Worm (Caenorhabditis elegans) whole organism, L3 larva: ENCODE results near the gene bca-1.
A peak's percentile ranks its signal among the peaks of the same experiment; 100 is the strongest.

ENCODE experiments used
- R02D3.7 ChIP-seq: fragments of 150-350 bp; optimal IDR thresholded peaks from 2 replicates; lab custom pipeline; 2014; ENCODE audit warnings: missing biosample characterization, missing genetic modification characterization
- aly-2 ChIP-seq: fragments of 150-350 bp; optimal IDR thresholded peaks from 2 replicates; lab custom pipeline; 2014; ENCODE audit warnings: missing biosample characterization, missing genetic modification characterization
- ama-1 ChIP-seq: fragments of 150-350 bp; optimal IDR thresholded peaks from 2 replicates; lab custom pipeline; 2018
- ceh-82 ChIP-seq: fragments of 150-350 bp; optimal IDR thresholded peaks from 2 replicates; lab custom pipeline; 2014; ENCODE audit warnings: missing biosample characterization, missing genetic modification characterization
- ceh-9 ChIP-seq: sonication (generic microtip); optimal IDR thresholded peaks from 2 replicates; lab custom pipeline; 2018; ENCODE audit warnings: missing biosample characterization, missing genetic modification characterization
- daf-12 ChIP-seq: fragments of 150-350 bp; optimal IDR thresholded peaks from 2 replicates; lab custom pipeline; 2014; ENCODE audit warnings: missing biosample characterization, missing genetic modification reagents, missing genetic modification characterization
- egl-5 ChIP-seq: fragments of 150-350 bp; optimal IDR thresholded peaks from 2 replicates; lab custom pipeline; 2017; ENCODE audit warnings: missing biosample characterization, missing genetic modification reagents, missing genetic modification characterization, inconsistent platforms
- elt-1 ChIP-seq: fragments of 150-350 bp; optimal IDR thresholded peaks from 2 replicates; lab custom pipeline; 2014; ENCODE audit warnings: missing biosample characterization, missing genetic modification characterization
- elt-2 ChIP-seq: sonication (generic microtip); optimal IDR thresholded peaks from 2 replicates; lab custom pipeline; 2016; ENCODE audit warnings: missing genetic modification reagents, mild to moderate bottlenecking, missing genetic modification characterization, missing compliant biosample characterization
- elt-3 ChIP-seq, 3 experiments: fragments of 150-350 bp in 1 of 3; sonication (generic microtip) in 2 of 3; optimal IDR thresholded peaks; 2 replicates in 2 of 3; 4 replicates in 1 of 3; lab custom pipeline; 2014 to 2017; ENCODE audit warnings: missing biosample characterization in 3 of 3, missing genetic modification characterization in 3 of 3
- fkh-10 ChIP-seq: sonication (generic microtip); optimal IDR thresholded peaks from 2 replicates; lab custom pipeline; 2017; ENCODE audit warnings: missing biosample characterization, missing genetic modification reagents, missing genetic modification characterization
- hmg-11 ChIP-seq: sonication (generic microtip); optimal IDR thresholded peaks from 2 replicates; lab custom pipeline; 2016; ENCODE audit warnings: missing genetic modification characterization, missing compliant biosample characterization
- lin-15B ChIP-seq: fragments of 150-350 bp; optimal IDR thresholded peaks from 2 replicates; lab custom pipeline; 2014; ENCODE audit warnings: missing biosample characterization, missing genetic modification characterization
- lsy-12 ChIP-seq: sonication (generic microtip); optimal IDR thresholded peaks from 2 replicates; lab custom pipeline; 2016; ENCODE audit warnings: mild to moderate bottlenecking, missing genetic modification characterization, missing compliant biosample characterization
- mdl-1 ChIP-seq: fragments of 150-350 bp; optimal IDR thresholded peaks from 2 replicates; lab custom pipeline; 2014; ENCODE audit warnings: missing biosample characterization, missing genetic modification characterization
- mml-1 ChIP-seq: fragments of 150-350 bp; sonication (generic microtip); optimal IDR thresholded peaks from 3 replicates; lab custom pipeline; 2014; ENCODE audit warnings: missing biosample characterization, missing genetic modification characterization
- nfya-1 ChIP-seq: sonication (generic microtip); optimal IDR thresholded peaks from 2 replicates; lab custom pipeline; 2017; ENCODE audit warnings: missing genetic modification characterization, mild to moderate bottlenecking, missing compliant biosample characterization, antibody characterized with exemption, moderate library complexity; ENCODE audit not compliant: insufficient read depth
- nhr-11 ChIP-seq: fragments of 150-350 bp; optimal IDR thresholded peaks from 2 replicates; lab custom pipeline; 2014; ENCODE audit warnings: missing biosample characterization, missing genetic modification characterization
- nhr-23 ChIP-seq: fragments of 150-350 bp; optimal IDR thresholded peaks from 2 replicates; lab custom pipeline; 2014; ENCODE audit warnings: missing biosample characterization, missing genetic modification reagents, missing genetic modification characterization
- nhr-237 ChIP-seq: fragments of 150-350 bp; optimal IDR thresholded peaks from 2 replicates; lab custom pipeline; 2014; ENCODE audit warnings: missing biosample characterization, missing genetic modification characterization
- nhr-25 ChIP-seq: sonication (generic microtip); optimal IDR thresholded peaks from 2 replicates; lab custom pipeline; 2017; ENCODE audit warnings: missing biosample characterization, missing genetic modification characterization
- nhr-43 ChIP-seq: sonication (generic microtip); optimal IDR thresholded peaks from 2 replicates; lab custom pipeline; 2016; ENCODE audit warnings: mild to moderate bottlenecking, missing genetic modification characterization, missing compliant biosample characterization; ENCODE audit not compliant: poor library complexity, severe bottlenecking
- nhr-67 ChIP-seq: fragments of 150-350 bp; optimal IDR thresholded peaks from 2 replicates; lab custom pipeline; 2014; ENCODE audit warnings: missing biosample characterization, missing genetic modification characterization
- nhr-76 ChIP-seq: fragments of 150-350 bp; sonication (generic microtip); optimal IDR thresholded peaks from 5 replicates; lab custom pipeline; 2014; ENCODE audit warnings: missing biosample characterization, missing genetic modification characterization
- pha-4 ChIP-seq: fragments of 150-350 bp; optimal IDR thresholded peaks from 2 replicates; lab custom pipeline; 2014; ENCODE audit warnings: missing biosample characterization, missing genetic modification reagents, missing genetic modification characterization
- pqm-1 ChIP-seq: fragments of 150-350 bp; optimal IDR thresholded peaks from 2 replicates; lab custom pipeline; 2017; ENCODE audit warnings: missing biosample characterization, missing genetic modification characterization, inconsistent platforms
- sea-2 ChIP-seq: fragments of 150-350 bp; sonication (generic microtip); optimal IDR thresholded peaks from 4 replicates; lab custom pipeline; 2014; ENCODE audit warnings: missing biosample characterization, missing genetic modification reagents, missing genetic modification characterization
- skn-1 ChIP-seq: fragments of 150-350 bp; optimal IDR thresholded peaks from 2 replicates; lab custom pipeline; 2014; ENCODE audit warnings: missing biosample characterization, missing genetic modification characterization
- unc-39 ChIP-seq: sonication (generic microtip); optimal IDR thresholded peaks from 4 replicates; lab custom pipeline; 2017; ENCODE audit warnings: missing biosample characterization, missing genetic modification characterization
- unc-62 ChIP-seq: fragments of 150-350 bp; sonication (generic microtip); optimal IDR thresholded peaks from 4 replicates; lab custom pipeline; 2014; ENCODE audit warnings: missing biosample characterization, missing genetic modification reagents, missing genetic modification characterization
- zag-1 ChIP-seq: fragments of 150-350 bp; optimal IDR thresholded peaks from 2 replicates; lab custom pipeline; 2014; ENCODE audit warnings: missing biosample characterization, missing genetic modification characterization
- ztf-4 ChIP-seq: fragments of 150-350 bp; optimal IDR thresholded peaks from 2 replicates; lab custom pipeline; 2014; ENCODE audit warnings: missing biosample characterization, missing genetic modification characterization

The bca-1 gene

DNA sequence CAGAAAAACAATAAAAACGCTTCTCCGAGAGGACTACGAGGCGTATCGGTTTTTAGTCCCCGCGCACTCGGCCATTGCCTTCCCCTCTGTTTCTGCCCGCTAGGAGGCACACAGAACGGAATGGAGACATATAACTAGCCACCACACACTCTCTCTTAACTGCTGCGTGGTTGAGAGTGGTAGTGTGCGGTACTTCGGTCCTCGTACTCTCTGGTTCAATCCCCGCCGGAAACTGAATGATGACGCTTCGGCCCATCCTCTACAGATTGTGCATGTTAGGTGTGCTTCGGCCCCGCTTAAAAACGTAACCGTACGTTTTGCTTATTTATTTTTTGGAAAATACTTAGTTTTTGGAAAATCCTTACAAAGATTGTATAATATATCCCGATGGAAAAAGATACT is 3.1 kb upstream of the bca-1 start, which contains the start of gene T13C5.6 (continued):
- TF ChIP-seq nfya-1 (tag; lab: Kevin White, UChicago) (peak; percentile 89), egl-5 (tag; lab: Kevin White, UChicago) (peak; percentile 95), ceh-82 (peak; percentile 64), sea-2 (GFP tag; lab: Kevin White, UChicago) (peak; percentile 35), nhr-237 (no peak), pha-4 (peak; percentile 87), aly-2 (tag; lab: Kevin White, UChicago) (peak; percentile 48), R02D3.7 (tag; lab: Kevin White, UChicago) (peak; percentile 40)

- TF ChIP-seq nhr-237 = no peak
- no peak for TF ChIP-seq elt-1 (tag; lab: Kevin White, UChicago)
- no peak for TF ChIP-seq nhr-11 (tag; lab: Kevin White, UChicago)
- TF ChIP-seq unc-39 = no peak
Measured at ce11 chrX:6206305-6206704, 1.8 kb upstream of the bca-1 start, which contains the start of gene mtp-18. Gene mtp-18 (minus strand): TSS chrX:6206405.

DNA sequence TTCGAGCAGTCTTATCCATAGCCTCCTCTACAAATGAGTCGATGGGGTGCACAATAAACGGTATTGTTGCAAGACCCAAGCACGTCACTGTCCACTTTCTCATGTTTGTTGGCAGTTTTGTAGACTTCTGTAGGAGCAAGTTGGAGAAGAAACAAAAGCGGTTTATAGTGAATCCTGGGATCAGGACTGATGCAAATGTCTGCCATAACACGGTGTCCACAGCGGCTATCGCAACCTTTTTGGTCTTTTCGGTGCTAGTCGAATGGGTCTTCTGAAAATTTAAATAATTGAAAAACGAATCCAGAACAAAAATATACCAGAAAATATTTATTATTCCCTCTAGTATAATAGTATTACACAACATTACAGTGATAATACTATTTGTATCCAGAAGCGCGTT is 779 bp upstream of the bca-1 start:
- no peak for TF ChIP-seq unc-39
- no peak for TF ChIP-seq aly-2 (tag; lab: Kevin White, UChicago)
- TF ChIP-seq nhr-76 (tag; lab: Kevin White, UChicago) = no peak
- TF ChIP-seq hmg-11 (tag; lab: Kevin White, UChicago) = no peak
- TF ChIP-seq zag-1 (tag; lab: Kevin White, UChicago) = no peak
- no peak for TF ChIP-seq nhr-25 (tag; lab: Kevin White, UChicago)
- TF ChIP-seq pha-4 = no peak
- no peak for TF ChIP-seq ama-1 (lab: Kevin White, UChicago)
- TF ChIP-seq daf-12 = no peak
- TF ChIP-seq ceh-9 (tag; lab: Kevin White, UChicago) = no peak
- no peak for TF ChIP-seq nfya-1 (tag; lab: Kevin White, UChicago)
- no peak for TF ChIP-seq skn-1 (tag; lab: Kevin White, UChicago)
- no peak for TF ChIP-seq sea-2 (GFP tag; lab: Kevin White, UChicago)
- no peak for TF ChIP-seq nhr-43

- no peak for TF ChIP-seq nhr-25 (tag; lab: Kevin White, UChicago)
- peak; percentile 19 for TF ChIP-seq elt-2 (tag; lab: Kevin White, UChicago)
- TF ChIP-seq lin-15B (tag; lab: Kevin White, UChicago) = no peak
- no peak for TF ChIP-seq ama-1 (lab: Kevin White, UChicago)
Measured at ce11 chrX:6203315-6203714, 1.2 kb downstream of the bca-1 start.

DNA sequence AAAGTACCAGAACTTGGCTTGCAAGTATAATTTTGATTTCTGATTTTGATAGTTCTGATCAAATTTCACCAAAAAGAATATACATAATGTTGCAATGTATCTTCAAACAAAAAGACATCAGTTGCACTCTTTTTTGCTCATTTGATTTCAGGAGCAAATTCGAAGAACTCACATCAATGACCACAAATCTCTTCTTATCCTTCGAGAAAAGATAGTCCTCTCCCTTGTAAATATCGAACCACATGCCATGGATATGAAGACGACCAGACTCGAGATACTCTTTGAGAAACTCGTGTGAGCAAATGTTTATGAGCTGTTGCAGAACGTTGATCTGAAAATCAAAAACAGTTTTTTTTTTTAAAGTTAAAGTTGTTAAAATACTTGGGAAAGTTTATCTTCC is 1.7 kb downstream of the bca-1 start:
- TF ChIP-seq nhr-237 (no peak), pqm-1 (no peak), mml-1 (tag; lab: Kevin White, UChicago) (no peak), unc-62 (GFP tag; lab: Kevin White, UChicago) (no peak), nhr-67 (no peak), ztf-4 (tag; lab: Kevin White, UChicago) (no peak), pha-4 (no peak), lin-15B (tag; lab: Kevin White, UChicago) (no peak), hmg-11 (tag; lab: Kevin White, UChicago) (no peak), fkh-10 (GFP tag; lab: Kevin White, UChicago) (no peak)

ce11 chrX:6201542-6201941 is 3.0 kb downstream of the bca-1 start:
- TF ChIP-seq lsy-12 = peak; percentile 5
- TF ChIP-seq ama-1 (lab: Kevin White, UChicago) = peak; percentile 65
- no peak for TF ChIP-seq mdl-1
- TF ChIP-seq nhr-43 = peak; percentile 82
- TF ChIP-seq zag-1 (tag; lab: Kevin White, UChicago) = no peak
- no peak for TF ChIP-seq elt-2 (tag; lab: Kevin White, UChicago)
- peak; percentile 97 for TF ChIP-seq nhr-23
- peak; percentile 54 for TF ChIP-seq nhr-25 (tag; lab: Kevin White, UChicago)
- TF ChIP-seq elt-1 (tag; lab: Kevin White, UChicago) = no peak
- peak in 1 of 3 experiments; percentile 52 for TF ChIP-seq elt-3 (tag; optimal IDR thresholded peaks at IDR 0.05; lab: Kevin White, UChicago)
- TF ChIP-seq pha-4 = no peak
